Fruit fly (Drosophila melanogaster): ENCODE results near the gene Hez.

Gene Hez

dm6 chr3L:9899046-9899659 is 4.6 kb upstream of the Hez start, which contains the start of gene nudE:
Gene nudE, plus strand, starts transcription at chr3L:9899241.
- TF ChIP-seq CG3919 (GFP tag; optimal IDR thresholded peaks at IDR 0.05): no peak
- no peak for TF ChIP-seq CG3032 (tag; optimal IDR thresholded peaks at IDR 0.05)
- peak; percentile 26 for TF ChIP-seq CG7368 (GFP tag; optimal IDR thresholded peaks at IDR 0.05)
- TF ChIP-seq OdsH (GFP tag; optimal IDR thresholded peaks at IDR 0.05): peak; percentile 19
- no peak for TF ChIP-seq CG9139 (GFP tag; optimal IDR thresholded peaks at IDR 0.05)
- peak; percentile 85 for TF ChIP-seq Eip78C (GFP tag)
- TF ChIP-seq CG34406 (GFP tag; optimal IDR thresholded peaks at IDR 0.05): no peak
- peak; percentile 55 for TF ChIP-seq Eip75B (GFP tag; optimal IDR thresholded peaks at IDR 0.05)
- TF ChIP-seq salr (GFP tag; optimal IDR thresholded peaks at IDR 0.05): no peak
- TF ChIP-seq Sox102F (GFP tag; optimal IDR thresholded peaks at IDR 0.05): no peak
- TF ChIP-seq svp (GFP tag): peak; percentile 53
- peak; percentile 45 for TF ChIP-seq Hr39 (GFP tag; optimal IDR thresholded peaks at IDR 0.05)
- peak; percentile 33 for TF ChIP-seq lz (GFP tag; optimal IDR thresholded peaks at IDR 0.05)
- TF ChIP-seq CG31627 (GFP tag; optimal IDR thresholded peaks at IDR 0.05): peak; percentile 42
- peak; percentile 11 for TF ChIP-seq Ets21C (GFP tag; optimal IDR thresholded peaks at IDR 0.05)
- no peak for TF ChIP-seq CG11902 (GFP tag; optimal IDR thresholded peaks at IDR 0.05)
- TF ChIP-seq Met (GFP tag; optimal IDR thresholded peaks at IDR 0.05): peak; percentile 33
- TF ChIP-seq pdm3 (GFP tag; optimal IDR thresholded peaks at IDR 0.05): peak; percentile 11
- TF ChIP-seq fkh (GFP tag; optimal IDR thresholded peaks at IDR 0.05): peak; percentile 90
- TF ChIP-seq vri (GFP tag; optimal IDR thresholded peaks at IDR 0.05): no peak
- peak; percentile 45 for TF ChIP-seq CG8319 (GFP tag; optimal IDR thresholded peaks at IDR 0.05)
- peak; percentile 16 for TF ChIP-seq CG10631 (GFP tag; optimal IDR thresholded peaks at IDR 0.05)
- TF ChIP-seq cyc (GFP tag; optimal IDR thresholded peaks at IDR 0.05): no peak
- TF ChIP-seq esn (GFP tag; optimal IDR thresholded peaks at IDR 0.05): peak; percentile 50
- TF ChIP-seq dac (GFP tag; optimal IDR thresholded peaks at IDR 0.05): no peak
- peak; percentile 46 for TF ChIP-seq Sox14 (GFP tag; optimal IDR thresholded peaks at IDR 0.05)
- peak; percentile 38 for TF ChIP-seq topi (GFP tag; optimal IDR thresholded peaks at IDR 0.05)

dm6 chr3L:9898355-9898754 is 3.8 kb upstream of the Hez start, which contains the start of the genes CG6707 and CG46387:
Gene CG6707, minus strand, starts transcription at chr3L:9898575.
Gene CG46387, plus strand, starts transcription at chr3L:9898626.
- TF ChIP-seq lz (GFP tag; optimal IDR thresholded peaks at IDR 0.05): no peak
- no peak for TF ChIP-seq CG6276 (GFP tag; optimal IDR thresholded peaks at IDR 0.05)
- TF ChIP-seq CG6163 (GFP tag; IDR thresholded peaks at IDR 0.05): peak; percentile 36; the same call in 1 of the 3 replicates
- TF ChIP-seq Hr39 (GFP tag; optimal IDR thresholded peaks at IDR 0.05): peak; percentile 0
- TF ChIP-seq dsx (GFP tag; optimal IDR thresholded peaks at IDR 0.05; ENCODE audit: poor library complexity, severe bottlenecking): peak; percentile 27
- no peak for TF ChIP-seq CG31627 (GFP tag; optimal IDR thresholded peaks at IDR 0.05)
- no peak for TF ChIP-seq CG9139 (GFP tag; optimal IDR thresholded peaks at IDR 0.05)
- TF ChIP-seq Sox102F (GFP tag; optimal IDR thresholded peaks at IDR 0.05): no peak
- TF ChIP-seq pdm3 (GFP tag; optimal IDR thresholded peaks at IDR 0.05): peak; percentile 6
- TF ChIP-seq CG8632 (GFP tag; optimal IDR thresholded peaks at IDR 0.05): no peak
- TF ChIP-seq CG6792 (GFP tag; optimal IDR thresholded peaks at IDR 0.05): no peak
- no peak for TF ChIP-seq svp (GFP tag)
- no peak for TF ChIP-seq CG15336 (GFP tag; IDR thresholded peaks at IDR 0.05)
- TF ChIP-seq fkh (GFP tag; optimal IDR thresholded peaks at IDR 0.05): no peak
- peak; percentile 70 for TF ChIP-seq Sox14 (GFP tag; optimal IDR thresholded peaks at IDR 0.05)
- no peak for TF ChIP-seq Eip78C (GFP tag)
- no peak for TF ChIP-seq achi (GFP tag; optimal IDR thresholded peaks at IDR 0.05)
- no peak for TF ChIP-seq esn (GFP tag; optimal IDR thresholded peaks at IDR 0.05)
- no peak for TF ChIP-seq Lpt (GFP tag; optimal IDR thresholded peaks at IDR 0.05)
- TF ChIP-seq Sox15 (GFP tag; optimal IDR thresholded peaks at IDR 0.05): peak; percentile 16
- TF ChIP-seq ss (GFP tag; optimal IDR thresholded peaks at IDR 0.05): no peak
- no peak for TF ChIP-seq topi (GFP tag; optimal IDR thresholded peaks at IDR 0.05)
- no peak for TF ChIP-seq Ets21C (GFP tag; optimal IDR thresholded peaks at IDR 0.05)
- no peak for TF ChIP-seq CG10669 (GFP tag; optimal IDR thresholded peaks at IDR 0.05)
- no peak for TF ChIP-seq eg (GFP tag; IDR thresholded peaks at IDR 0.05)
- peak; percentile 30 for TF ChIP-seq cyc (GFP tag; optimal IDR thresholded peaks at IDR 0.05)
- TF ChIP-seq vri (GFP tag; optimal IDR thresholded peaks at IDR 0.05): no peak
- no peak for TF ChIP-seq CG11294 (GFP tag; IDR thresholded peaks at IDR 0.05)
- TF ChIP-seq Smox (GFP tag; optimal IDR thresholded peaks at IDR 0.05): no peak
- no peak for TF ChIP-seq net (GFP tag; optimal IDR thresholded peaks at IDR 0.05)

Measured in whole organism, prepupa.